Worm (Caenorhabditis elegans) whole organism, mixed stage, embryonic: ENCODE measurements around the gene npax-1.

ENCODE experiments used
- blmp-1 ChIP-seq: fragments of 150-350 bp; optimal IDR thresholded peaks from 2 replicates; lab custom pipeline; 2014; ENCODE audit warnings: missing biosample characterization, missing genetic modification characterization
- ces-1 ChIP-seq: fragments of 150-350 bp; optimal IDR thresholded peaks from 2 replicates; lab custom pipeline; 2014; ENCODE audit warnings: missing biosample characterization, missing genetic modification reagents, missing genetic modification characterization
- lin-32 ChIP-seq: fragments of 200-800 bp; sonication (Bioruptor generic); optimal IDR thresholded peaks from 2 replicates; lab custom pipeline; 2018; ENCODE audit warnings: mild to moderate bottlenecking, missing genetic modification characterization, missing compliant biosample characterization
- lsy-2 ChIP-seq: fragments of 150-350 bp; optimal IDR thresholded peaks from 2 replicates; lab custom pipeline; 2014; ENCODE audit warnings: missing biosample characterization, missing genetic modification characterization
- mep-1 ChIP-seq: fragments of 150-350 bp; optimal IDR thresholded peaks from 2 replicates; lab custom pipeline; 2017; ENCODE audit warnings: missing biosample characterization, missing genetic modification reagents, missing genetic modification characterization, inconsistent platforms
- nhr-28 ChIP-seq: fragments of 150-350 bp; optimal IDR thresholded peaks from 2 replicates; lab custom pipeline; 2014; ENCODE audit warnings: missing biosample characterization, missing genetic modification characterization
- pha-4 ChIP-seq: fragments of 150-350 bp; optimal IDR thresholded peaks from 2 replicates; lab custom pipeline; 2018; ENCODE audit warnings: missing biosample characterization, missing genetic modification reagents, missing genetic modification characterization
- snpc-4 ChIP-seq: fragments of 150-350 bp; optimal IDR thresholded peaks from 2 replicates; lab custom pipeline; 2014; ENCODE audit warnings: missing biosample characterization, missing genetic modification characterization
- sptf-1 ChIP-seq: sonication (generic microtip); optimal IDR thresholded peaks from 2 replicates; lab custom pipeline; 2017; ENCODE audit warnings: mild to moderate bottlenecking, missing genetic modification characterization, moderate library complexity, missing compliant biosample characterization
- unc-39 ChIP-seq: fragments of 150-350 bp; optimal IDR thresholded peaks from 2 replicates; lab custom pipeline; 2014; ENCODE audit warnings: missing biosample characterization, missing genetic modification characterization
- ztf-11 ChIP-seq: fragments of 150-350 bp; optimal IDR thresholded peaks from 2 replicates; lab custom pipeline; 2014; ENCODE audit warnings: missing biosample characterization, missing genetic modification characterization

- no peak for TF ChIP-seq lsy-2 (tag; lab: Kevin White, UChicago)
- TF ChIP-seq nhr-28 (tag; lab: Kevin White, UChicago): no peak
- TF ChIP-seq sptf-1 (tag; lab: Kevin White, UChicago): no peak
- no peak for TF ChIP-seq snpc-4 (tag; lab: Kevin White, UChicago)
- no peak for TF ChIP-seq ztf-11 (tag; lab: Kevin White, UChicago)
- TF ChIP-seq ces-1: no peak
- no peak for TF ChIP-seq unc-39
- TF ChIP-seq mep-1 (tag; lab: Kevin White, UChicago): no peak
- TF ChIP-seq pha-4 (tag; lab: Kevin White, UChicago): no peak
- no peak for TF ChIP-seq lin-32 (GFP tag; lab: Kevin White, UChicago)
- no peak for TF ChIP-seq blmp-1 (tag; lab: Kevin White, UChicago)
Observed at ce11 chrII:7310023-7310422, 21.1 kb downstream of the npax-1 start, which contains the start of the genes F45E12.5 and cnep-1.
